Fruit fly (Drosophila melanogaster): ENCODE measurements around the gene CG46460.

dm6 chr3L:4242428-4242827 is 15.3 kb upstream of the CG46460 start, which contains the start of gene pav:
- TF ChIP-seq usp (GFP tag; optimal IDR thresholded peaks at IDR 0.05) (no peak), pan (optimal IDR thresholded peaks at IDR 0.05) (no peak)
